Fruit fly (Drosophila melanogaster): ENCODE results near the gene RabGGTb.
A peak's percentile ranks its signal among the peaks of the same experiment; 100 is the strongest.

The RabGGTb gene

dm6 chr2L:2882968-2883702 is 4.2 kb downstream of the RabGGTb start (continued):
- TF ChIP-seq CG13775 (GFP tag; optimal IDR thresholded peaks at IDR 0.05) = peak; percentile 48
- peak; percentile 27 for TF ChIP-seq Deaf1 (tag; optimal IDR thresholded peaks at IDR 0.05)
- TF ChIP-seq CG6683 (GFP tag; optimal IDR thresholded peaks at IDR 0.05) = peak; percentile 34
- no peak for TF ChIP-seq CG1832 (GFP tag; optimal IDR thresholded peaks at IDR 0.05)
- no peak for TF ChIP-seq CG11093 (GFP tag; IDR thresholded peaks at IDR 0.05)
- TF ChIP-seq jing (GFP tag; optimal IDR thresholded peaks at IDR 0.05) = no peak
- TF ChIP-seq Ssrp (tag; optimal IDR thresholded peaks at IDR 0.05) = peak; percentile 10
- TF ChIP-seq sob (GFP tag; IDR thresholded peaks at IDR 0.05) = peak; percentile 76
- TF ChIP-seq CG31388 (GFP tag; optimal IDR thresholded peaks at IDR 0.05) = no peak
- peak; percentile 44 for TF ChIP-seq dm (GFP tag; optimal IDR thresholded peaks at IDR 0.05)
- TF ChIP-seq Dek (tag; optimal IDR thresholded peaks at IDR 0.05) = peak; percentile 62
- no peak; the same call in 2 of the 3 replicates for TF ChIP-seq so (GFP tag; IDR thresholded peaks at IDR 0.05)
- TF ChIP-seq Antp (GFP tag; optimal IDR thresholded peaks at IDR 0.05) = peak; percentile 36
- peak; percentile 78 for TF ChIP-seq CrebB (tag; optimal IDR thresholded peaks at IDR 0.05)
- peak; percentile 73 for TF ChIP-seq CG17568 (GFP tag; optimal IDR thresholded peaks at IDR 0.05)
- no peak for TF ChIP-seq CG17186 (GFP tag; optimal IDR thresholded peaks at IDR 0.05)
- no peak for TF ChIP-seq dimm (GFP tag; IDR thresholded peaks at IDR 0.05)
- TF ChIP-seq en (GFP tag; optimal IDR thresholded peaks at IDR 0.05) = peak; percentile 25
- no peak for TF ChIP-seq CG2202 (tag; optimal IDR thresholded peaks at IDR 0.05)
- TF ChIP-seq sens-2 (GFP tag; IDR thresholded peaks at IDR 0.05) = no peak
- TF ChIP-seq tll (GFP tag; optimal IDR thresholded peaks at IDR 0.05) = no peak
- TF ChIP-seq Hmr (GFP tag; optimal IDR thresholded peaks at IDR 0.05) = peak; percentile 80
- no peak for TF ChIP-seq CG4360 (GFP tag; IDR thresholded peaks at IDR 0.05)
- TF ChIP-seq sens (GFP tag) = peak; percentile 87
- peak; percentile 43 for TF ChIP-seq oc (tag; optimal IDR thresholded peaks at IDR 0.05)
- no peak for TF ChIP-seq CG4282 (GFP tag; optimal IDR thresholded peaks at IDR 0.05)
- TF ChIP-seq knrl (GFP tag; IDR thresholded peaks at IDR 0.05; ENCODE audit: partially characterized antibody) = no peak
- no peak for TF ChIP-seq Usf (GFP tag; optimal IDR thresholded peaks at IDR 0.05)
- TF ChIP-seq Hsf (GFP tag; optimal IDR thresholded peaks at IDR 0.05) = peak; percentile 49
- peak; percentile 37; the same call in 2 of the 4 replicates for TF ChIP-seq Gug (GFP tag; IDR thresholded peaks at IDR 0.05)
- TF ChIP-seq Nf-YC (tag; optimal IDR thresholded peaks at IDR 0.05) = peak; percentile 55
- peak; percentile 48 for TF ChIP-seq phol (tag; optimal IDR thresholded peaks at IDR 0.05)
- TF ChIP-seq CG10321 (GFP tag; IDR thresholded peaks at IDR 0.05) = no peak; the same call in 1 of the 2 replicates
- TF ChIP-seq CG8290 (GFP tag; optimal IDR thresholded peaks at IDR 0.05) = peak; percentile 4
- peak in 1 of 2 experiments; percentile 73 for TF ChIP-seq CG8290 (tag; optimal IDR thresholded peaks at IDR 0.05)
- peak; percentile 12; the same call in 1 of the 2 replicates for TF ChIP-seq CG11247 (GFP tag; IDR thresholded peaks at IDR 0.05)
- no peak for TF ChIP-seq Dip3 (GFP tag; optimal IDR thresholded peaks at IDR 0.05)
- no peak for TF ChIP-seq CG6791 (GFP tag; IDR thresholded peaks at IDR 0.05; ENCODE audit: partially characterized antibody)
- TF ChIP-seq CG7839 (tag; optimal IDR thresholded peaks at IDR 0.05) = peak; percentile 51
- peak; percentile 68 for TF ChIP-seq Atf6 (GFP tag; IDR thresholded peaks at IDR 0.05)
- TF ChIP-seq mam (GFP tag; optimal IDR thresholded peaks at IDR 0.05) = peak; percentile 33
- TF ChIP-seq CG1233 (GFP tag; optimal IDR thresholded peaks at IDR 0.05) = peak; percentile 8
- TF ChIP-seq cas (GFP tag; IDR thresholded peaks at IDR 0.05) = no peak
- TF ChIP-seq CG7556 (GFP tag; optimal IDR thresholded peaks at IDR 0.05) = peak; percentile 46
- peak in 1 of 2 experiments; percentile 4 for TF ChIP-seq chif (GFP tag; optimal IDR thresholded peaks at IDR 0.05)
- TF ChIP-seq jumu (GFP tag; optimal IDR thresholded peaks at IDR 0.05) = no peak
- TF ChIP-seq wek (GFP tag; optimal IDR thresholded peaks at IDR 0.05) = peak; percentile 75
- no peak for TF ChIP-seq CG14965 (GFP tag; optimal IDR thresholded peaks at IDR 0.05; ENCODE audit: borderline replicate concordance)
- TF ChIP-seq amos (GFP tag; IDR thresholded peaks at IDR 0.05; ENCODE audit: partially characterized antibody) = no peak; the same call in 1 of the 2 replicates
- TF ChIP-seq Bteb2 (GFP tag; optimal IDR thresholded peaks at IDR 0.05) = no peak

All from whole organism, embryonic.